Worm (Caenorhabditis elegans) whole organism, early embryonic: ENCODE data around the gene ZK637.15.

ENCODE experiments used
- B0310.2 ChIP-seq: sonication (generic microtip); optimal IDR thresholded peaks from 2 replicates; lab custom pipeline; 2016; ENCODE audit warnings: mild to moderate bottlenecking, missing genetic modification characterization, missing compliant biosample characterization
- F13C5.2 ChIP-seq: sonication (generic microtip); optimal IDR thresholded peaks from 2 replicates; lab custom pipeline; 2017; ENCODE audit warnings: mild to moderate bottlenecking, missing genetic modification characterization, inconsistent platforms, missing compliant biosample characterization
- aly-1 ChIP-seq: sonication (generic microtip); optimal IDR thresholded peaks from 2 replicates; lab custom pipeline; 2016; ENCODE audit warnings: missing genetic modification characterization, missing compliant biosample characterization
- ama-1 ChIP-seq: fragments of 150-350 bp; optimal IDR thresholded peaks from 2 replicates; lab custom pipeline; 2014
- ceh-13 ChIP-seq: fragments of 200-800 bp; sonication (Bioruptor generic); optimal IDR thresholded peaks from 2 replicates; lab custom pipeline; 2018; ENCODE audit warnings: mild to moderate bottlenecking, missing genetic modification characterization, missing compliant biosample characterization
- ets-7 ChIP-seq: sonication (generic microtip); optimal IDR thresholded peaks from 2 replicates; lab custom pipeline; 2016; ENCODE audit warnings: missing genotype, missing genetic modification characterization, missing compliant biosample characterization
- flt-1 ChIP-seq: fragments of 200-800 bp; sonication (Bioruptor generic); IDR thresholded peaks from 2 replicates; pipeline ENCODE4 v1.3.6; 2022; ENCODE audit warnings: missing genetic modification characterization, missing compliant biosample characterization
- hmbx-1 ChIP-seq: sonication (generic microtip); optimal IDR thresholded peaks from 2 replicates; lab custom pipeline; 2016; ENCODE audit warnings: mild to moderate bottlenecking, missing genetic modification characterization, missing compliant biosample characterization
- pes-1 ChIP-seq: fragments of 200-800 bp; sonication (Bioruptor generic); IDR thresholded peaks from 2 replicates; pipeline ENCODE4 v1.3.6; 2022; ENCODE audit warnings: missing genetic modification reagents, missing genetic modification characterization, missing compliant biosample characterization
- tbx-11 ChIP-seq: fragments of 200-800 bp; sonication (Bioruptor generic); IDR thresholded peaks from 2 replicates; pipeline ENCODE4 v1.3.6; 2022; ENCODE audit warnings: missing genetic modification characterization, missing compliant biosample characterization
- tbx-37 ChIP-seq: fragments of 200-800 bp; sonication (Bioruptor generic); conservative IDR thresholded peaks from 2 replicates; pipeline ENCODE4 v1.3.6; 2022; ENCODE audit warnings: missing genetic modification reagents, missing genetic modification characterization, missing compliant biosample characterization
- tra-4 ChIP-seq: sonication (generic microtip); optimal IDR thresholded peaks from 2 replicates; lab custom pipeline; 2017; ENCODE audit warnings: missing genetic modification characterization, missing compliant biosample characterization

DNA sequence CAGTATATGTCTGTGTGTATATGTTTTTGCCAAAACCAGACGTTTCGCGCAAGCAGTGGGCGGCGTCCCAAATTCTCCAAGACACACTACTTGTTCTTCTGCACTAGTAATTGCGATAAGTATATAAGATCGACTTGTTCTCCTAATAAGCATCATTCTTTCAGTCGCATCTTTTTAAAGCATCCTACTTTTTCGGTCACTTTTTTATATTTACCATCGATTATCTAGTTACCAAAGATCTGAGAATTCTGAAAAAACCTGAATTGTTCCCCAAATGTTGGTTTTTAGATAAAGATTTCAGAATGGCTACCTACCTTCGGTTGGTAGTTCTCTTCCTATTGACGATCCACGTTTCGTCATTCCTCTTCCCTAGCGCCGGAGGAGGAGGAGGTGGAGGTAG lies 42.1 kb downstream of the ZK637.15 start, which contains the start of gene grl-25:
- no peak for TF ChIP-seq pes-1 (GFP tag; lab: Robert Waterston, UW)
- no peak for TF ChIP-seq ets-7
- TF ChIP-seq tra-4 (tag; lab: Kevin White, UChicago) = no peak
- no peak for TF ChIP-seq ama-1
- no peak for TF ChIP-seq B0310.2
- no peak for TF ChIP-seq hmbx-1 (tag; lab: Kevin White, UChicago)
- no peak for TF ChIP-seq flt-1 (GFP tag; lab: Robert Waterston, UW)
- TF ChIP-seq tbx-11 (GFP tag; lab: Robert Waterston, UW) = no peak
- no peak for TF ChIP-seq ceh-13 (GFP tag; lab: Kevin White, UChicago)
- no peak for TF ChIP-seq aly-1 (tag; lab: Kevin White, UChicago)
- no peak for TF ChIP-seq F13C5.2
- no peak for TF ChIP-seq tbx-37
